Worm (Caenorhabditis elegans): ENCODE measurements around the gene K03H6.1.

K03H6.1 gene

DNA sequence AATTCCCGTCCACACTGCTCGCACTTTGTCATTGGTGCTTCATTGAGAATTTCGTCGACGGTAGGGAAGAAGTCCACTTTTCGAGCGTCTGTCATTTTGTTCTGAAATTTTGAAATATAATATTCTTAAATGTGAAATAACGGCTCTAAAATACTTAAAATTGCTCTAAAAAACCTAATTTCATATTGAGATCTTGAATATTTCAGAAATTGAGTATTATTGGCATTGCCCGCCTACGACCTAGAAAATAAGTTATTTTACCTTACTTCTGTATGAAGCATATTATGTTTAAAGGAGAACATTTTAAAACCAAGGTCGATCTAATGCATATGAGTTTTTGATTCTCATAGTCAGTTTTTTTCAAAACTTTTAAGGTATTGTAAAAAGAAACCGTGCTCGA is 26.6 kb downstream of the K03H6.1 start, which contains the start of gene C34H4.5 (continued):
- no peak for TF ChIP-seq hmg-1.2 (GFP tag; IDR thresholded peaks at IDR 0.05)

DNA sequence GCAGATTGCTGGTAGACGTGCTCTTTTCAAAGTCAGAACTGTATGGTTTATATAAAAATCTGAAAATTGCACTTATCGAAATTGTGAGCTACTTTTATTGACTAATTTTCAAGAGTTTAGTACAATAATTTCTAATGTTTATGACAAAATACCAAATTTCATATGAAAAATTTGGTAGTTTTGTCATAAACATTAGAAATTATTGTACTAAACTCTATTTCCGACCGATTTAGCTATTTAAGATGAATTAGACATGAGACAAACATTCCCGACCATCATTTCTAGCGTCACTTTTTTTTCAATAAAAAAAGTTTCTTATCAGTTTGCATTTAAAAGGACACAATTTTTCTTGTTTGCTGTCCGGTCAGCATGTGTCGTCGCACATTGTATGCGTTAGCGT is 27.1 kb downstream of the K03H6.1 start, which contains the start of gene tag-244:
tag-244 (plus strand) TSS at position 301 of the 400 bp plus-strand sequence.
- TF ChIP-seq F23B12.7 (tag; optimal IDR thresholded peaks at IDR 0.05; ENCODE audit: insufficient read depth) (no peak), hlh-26 (GFP tag; conservative IDR thresholded peaks at IDR 0.05) (no peak), nhr-80 (tag; optimal IDR thresholded peaks at IDR 0.05) (peak; percentile 37), F22D6.2 (tag; optimal IDR thresholded peaks at IDR 0.05) (no peak), sea-2 (GFP tag; IDR thresholded peaks at IDR 0.05) (no peak), ekl-4 (GFP tag; IDR thresholded peaks at IDR 0.05) (no peak), ets-4 (GFP tag; optimal IDR thresholded peaks at IDR 0.05) (no peak)

DNA sequence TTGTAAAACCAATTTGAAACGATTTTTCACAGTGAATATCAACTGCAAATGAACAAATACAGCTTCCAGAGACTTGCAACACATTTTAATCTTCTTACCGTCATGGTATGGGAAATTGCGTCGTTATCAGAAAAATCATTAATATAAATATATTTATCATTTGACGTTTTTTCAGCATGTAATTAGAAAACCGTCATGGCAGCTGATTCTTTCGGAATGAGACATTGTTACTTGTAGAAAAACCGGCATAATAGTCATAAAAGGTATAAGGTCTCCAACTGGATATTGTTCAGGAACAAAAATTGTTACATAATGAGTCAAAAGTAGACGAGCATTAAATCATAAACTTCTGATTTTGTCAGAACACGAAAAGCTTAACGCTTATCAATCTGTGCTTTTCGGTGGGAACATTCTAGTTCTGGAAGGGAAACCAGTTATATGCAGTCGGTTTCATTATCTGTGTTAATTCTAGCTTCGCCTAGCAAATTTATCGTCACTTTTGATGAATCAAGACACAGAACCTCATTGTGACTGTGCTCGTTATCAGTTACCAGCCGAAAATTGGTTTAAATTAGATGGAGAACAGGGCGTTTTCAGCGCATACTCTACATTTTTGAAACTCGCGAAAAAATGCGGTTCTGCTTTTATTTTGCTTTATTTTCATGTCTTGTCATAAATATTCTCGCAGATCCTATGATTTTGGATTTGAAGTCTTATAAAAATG is 29.8 kb downstream of the K03H6.1 start, which contains the start of gene C34H4.2:
C34H4.2 (plus strand) TSS at position 558 of the 724 bp plus-strand sequence.
- TF ChIP-seq madf-10 (tag; optimal IDR thresholded peaks at IDR 0.05) (no peak), bed-2 (GFP tag; IDR thresholded peaks at IDR 0.05) (no peak), nhr-80 (tag; optimal IDR thresholded peaks at IDR 0.05) (peak; percentile 46), ceh-91 (GFP tag; IDR thresholded peaks at IDR 0.05) (no peak), B0019.2 (GFP tag; conservative IDR thresholded peaks at IDR 0.05) (no peak)

DNA sequence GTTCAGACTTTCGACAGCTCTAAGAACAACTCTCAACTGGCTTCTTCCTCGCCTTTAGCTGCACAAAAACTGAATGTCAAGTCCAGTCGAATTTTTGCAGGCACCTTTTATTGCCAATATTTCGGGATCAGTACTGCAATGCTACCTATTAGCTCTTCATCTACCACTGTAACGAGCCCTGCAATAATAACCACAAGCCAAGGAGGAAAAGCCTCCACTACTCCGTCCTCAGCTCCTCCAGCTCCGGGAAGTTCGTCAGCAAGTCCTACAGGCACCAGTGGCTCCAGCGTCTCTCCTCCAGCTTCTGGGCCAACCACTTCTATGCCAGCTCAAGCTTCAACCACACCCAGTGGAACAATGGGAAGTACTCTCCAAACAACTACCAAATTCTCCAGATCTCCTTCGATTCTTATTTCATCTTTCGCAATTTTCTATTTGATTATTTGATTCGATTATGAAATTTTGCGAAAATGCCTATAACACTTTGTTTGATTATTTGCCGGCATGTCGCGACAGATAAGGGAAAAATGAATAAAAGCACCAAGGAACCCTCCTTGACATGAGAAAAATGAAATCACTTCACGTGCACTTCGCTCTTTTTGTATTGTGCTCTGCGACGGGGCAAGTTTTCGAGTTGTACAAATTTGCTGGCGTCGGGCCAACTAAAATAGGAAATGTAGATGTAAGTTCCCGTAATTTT is 31.7 kb downstream of the K03H6.1 start, which contains the start of gene C34H4.1:
C34H4.1 (plus strand) TSS at position 559 of the 700 bp plus-strand sequence.
- TF ChIP-seq cebp-1 (GFP tag; IDR thresholded peaks at IDR 0.05) (peak; percentile 60; the same call in 1 of the 2 replicates), cebp-1 (tag; optimal IDR thresholded peaks at IDR 0.05) (peak; percentile 75), nhr-80 (tag; optimal IDR thresholded peaks at IDR 0.05) (peak; percentile 33), zfh-2 (GFP tag; conservative IDR thresholded peaks at IDR 0.05) (0 out of 2 replicates have a peak, but pooled peaks have one; percentile 37), xnd-1 (tag; optimal IDR thresholded peaks at IDR 0.05) (no peak)

DNA sequence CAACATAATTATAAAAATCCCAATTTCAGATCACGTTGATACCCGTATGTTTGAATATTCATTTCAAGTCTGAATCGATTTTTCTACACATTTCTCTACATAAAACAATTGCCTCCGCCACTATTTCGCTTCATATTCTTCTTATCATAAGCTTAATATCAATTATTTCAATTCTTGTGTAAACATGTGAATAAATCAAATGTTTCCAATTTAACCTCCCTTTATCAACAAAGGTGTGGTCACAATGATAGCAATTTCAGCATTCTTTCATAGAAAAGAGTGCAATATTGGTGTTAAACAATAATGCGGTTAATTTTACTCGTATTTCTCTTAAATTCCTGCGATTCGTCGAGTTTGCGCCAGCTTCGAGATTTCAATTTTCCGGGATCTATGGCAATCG is 36.4 kb downstream of the K03H6.1 start, which contains the start of gene Y41D4B.17:
Y41D4B.17 (plus strand) TSS at position 174 of the 400 bp plus-strand sequence.
- no peak for TF ChIP-seq athp-1 (tag; optimal IDR thresholded peaks at IDR 0.05)
- TF ChIP-seq nhr-80 (tag; optimal IDR thresholded peaks at IDR 0.05): peak; percentile 24

DNA sequence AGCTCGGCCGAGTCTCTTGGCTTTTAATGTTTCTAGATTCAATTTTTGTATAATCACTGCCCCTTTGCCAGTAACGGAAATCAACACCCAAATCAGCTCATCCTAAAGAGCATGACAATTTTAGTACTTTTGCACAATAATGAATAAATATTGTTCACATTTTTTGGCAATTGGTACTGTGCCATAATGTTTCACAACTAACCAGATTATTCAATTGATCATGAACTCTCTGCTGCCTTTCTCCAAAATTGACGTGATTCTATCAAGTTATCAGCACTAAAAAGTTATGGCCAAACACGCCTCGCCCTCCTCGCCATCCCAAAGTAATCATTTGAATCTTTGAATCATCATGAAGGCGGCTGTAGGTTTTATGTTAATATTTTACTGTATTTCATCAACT is 38.4 kb downstream of the K03H6.1 start, which contains the start of gene hpo-6:
hpo-6 (plus strand) TSS at position 301 of the 400 bp plus-strand sequence.
- TF ChIP-seq snpc-1.3 (tag; optimal IDR thresholded peaks at IDR 0.05; ENCODE audit: insufficient read depth): no peak
- no peak for TF ChIP-seq lag-1 (GFP tag; IDR thresholded peaks at IDR 0.05)
- no peak for TF ChIP-seq aptf-2 (GFP tag; conservative IDR thresholded peaks at IDR 0.05)

DNA sequence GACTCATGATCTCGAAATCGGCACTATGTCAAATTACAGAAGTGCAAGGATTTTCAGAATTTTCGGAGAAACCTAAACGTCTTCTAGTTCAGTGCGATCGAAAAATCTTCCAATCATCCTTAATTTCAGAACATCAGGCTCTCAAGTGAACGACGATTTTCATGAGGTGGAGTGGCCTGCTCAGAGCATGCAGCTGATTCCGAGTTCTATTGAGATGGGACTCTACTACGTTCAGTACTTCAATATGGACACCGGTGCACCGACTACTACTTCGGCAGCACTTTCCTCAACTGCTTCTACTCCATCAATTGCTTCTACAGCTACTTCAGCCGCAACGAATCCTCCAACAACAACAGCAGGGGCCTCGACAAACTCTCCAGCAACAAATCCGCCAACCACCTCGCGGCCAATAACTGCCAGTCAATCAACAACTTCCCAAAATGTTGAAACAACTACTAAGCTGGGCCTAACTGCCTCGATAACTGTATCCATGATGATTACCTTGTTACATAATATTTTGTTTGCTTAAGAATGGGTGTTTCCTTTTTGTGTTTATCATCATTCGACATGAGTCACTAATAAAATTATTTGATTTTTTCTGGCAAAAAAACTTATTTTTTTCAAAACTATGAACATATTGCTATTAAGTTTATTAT is 40.1 kb downstream of the K03H6.1 start, which contains the start of gene Y41D4B.15:
Y41D4B.15 (plus strand) TSS at position 606 of the 656 bp plus-strand sequence.
- TF ChIP-seq atf-7 (tag; optimal IDR thresholded peaks at IDR 0.05) (no peak), mxl-1 (tag; optimal IDR thresholded peaks at IDR 0.05) (no peak), T26A5.8 (tag; optimal IDR thresholded peaks at IDR 0.05) (no peak), mcd-1 (GFP tag; IDR thresholded peaks at IDR 0.05) (no peak), lin-26 (GFP tag; IDR thresholded peaks at IDR 0.05) (no peak)

Measured in whole organism, young adult.